Worm (Caenorhabditis elegans): ENCODE data around the gene unc-6.

The unc-6 gene

DNA sequence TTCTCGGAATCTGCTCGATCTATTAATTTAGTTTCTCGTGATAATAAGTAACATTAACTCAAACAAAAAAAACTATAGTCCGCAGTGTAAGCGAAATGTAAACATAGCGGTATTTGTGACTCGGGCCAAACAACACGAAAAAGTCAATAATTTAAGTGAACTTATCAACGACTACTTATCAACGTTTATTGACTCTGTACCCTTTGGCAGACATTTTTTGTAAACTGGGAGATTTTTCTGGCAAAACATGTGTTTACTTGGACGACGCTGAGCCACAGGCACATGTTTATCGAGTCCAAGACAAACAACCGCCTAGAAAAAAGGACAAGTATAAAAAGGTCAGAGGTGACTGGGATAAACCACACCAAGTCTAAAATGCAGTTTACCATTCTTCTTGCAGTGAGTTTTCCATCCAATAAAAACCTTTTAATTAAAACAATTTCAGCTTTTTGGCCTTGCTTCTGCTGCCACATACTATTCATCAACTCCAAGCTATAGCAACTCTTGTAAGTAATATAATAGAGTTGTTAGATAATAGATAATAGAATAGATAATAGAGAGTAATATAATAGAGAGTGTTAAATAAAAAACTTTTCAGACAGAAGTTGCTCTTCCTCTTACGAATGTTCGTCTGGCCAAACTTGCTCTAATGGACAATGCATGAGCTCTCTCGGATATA is 44.9 kb upstream of the unc-6 start, which contains the start of gene C53B7.3:
C53B7.3 (plus strand) TSS at position 362 of the 679 bp plus-strand sequence.
- TF ChIP-seq ZK546.5 (tag; optimal IDR thresholded peaks at IDR 0.05) (no peak), unc-55 (GFP tag; optimal IDR thresholded peaks at IDR 0.05) (no peak), F13H6.1 (tag; optimal IDR thresholded peaks at IDR 0.05) (peak; percentile 34)

DNA sequence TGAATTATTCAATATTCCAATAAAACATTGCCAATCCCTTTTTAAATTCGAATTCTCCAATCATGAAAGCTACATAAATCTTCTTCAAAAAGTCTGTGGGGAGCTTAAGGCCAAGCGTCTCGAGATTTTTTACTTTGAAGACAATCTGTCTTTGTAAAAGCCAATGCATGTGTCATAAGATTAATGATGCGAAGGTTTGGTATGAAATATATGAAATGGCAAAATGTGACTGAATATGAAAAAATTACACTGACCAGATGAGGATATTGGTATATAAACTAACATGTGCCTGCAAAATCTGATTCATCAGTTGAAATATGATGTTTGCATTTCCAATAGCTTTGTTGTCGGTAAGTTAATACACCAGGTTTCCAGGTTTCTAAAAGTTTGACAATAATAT is 43.5 kb upstream of the unc-6 start, which contains the start of gene C53B7.2:
C53B7.2 (plus strand) TSS at position 301 of the 400 bp plus-strand sequence.
- no peak for TF ChIP-seq mbf-1 (tag; optimal IDR thresholded peaks at IDR 0.05)
- no peak for TF ChIP-seq fos-1 (tag; optimal IDR thresholded peaks at IDR 0.05)
- TF ChIP-seq elt-3 (tag; optimal IDR thresholded peaks at IDR 0.05): no peak
- no peak for TF ChIP-seq ama-1 (optimal IDR thresholded peaks at IDR 0.05)
- TF ChIP-seq gmeb-1 (tag; optimal IDR thresholded peaks at IDR 0.05): no peak
- TF ChIP-seq mab-5 (tag; optimal IDR thresholded peaks at IDR 0.05): peak; percentile 72

DNA sequence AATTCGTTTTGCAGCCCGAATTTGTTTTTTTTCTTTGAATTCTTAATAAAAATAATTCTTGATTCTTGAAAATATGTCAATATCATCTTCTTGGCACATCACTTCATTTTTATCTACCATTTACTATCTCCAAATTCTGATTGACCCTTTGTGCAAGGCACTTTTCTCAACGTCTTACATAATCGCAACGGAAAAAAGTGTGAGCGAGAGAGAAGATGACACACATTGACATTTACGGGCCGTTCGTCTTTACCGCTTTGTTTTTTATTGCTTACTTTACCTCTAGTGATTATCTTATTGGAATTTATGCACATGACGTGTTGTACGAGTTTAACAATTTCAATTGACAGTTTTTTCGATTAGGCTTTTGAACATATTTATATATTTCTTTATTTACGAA is 40.9 kb upstream of the unc-6 start:
- TF ChIP-seq ZK546.5 (tag; optimal IDR thresholded peaks at IDR 0.05) (no peak), unc-55 (GFP tag; optimal IDR thresholded peaks at IDR 0.05) (no peak), mdl-1 (tag; optimal IDR thresholded peaks at IDR 0.05) (no peak), nhr-237 (tag; optimal IDR thresholded peaks at IDR 0.05) (no peak), mab-5 (tag; optimal IDR thresholded peaks at IDR 0.05) (no peak), skn-1 (tag; optimal IDR thresholded peaks at IDR 0.05) (no peak), F13H6.1 (tag; optimal IDR thresholded peaks at IDR 0.05) (no peak), zag-1 (tag; optimal IDR thresholded peaks at IDR 0.05) (no peak), crh-2 (tag; optimal IDR thresholded peaks at IDR 0.05) (no peak), nhr-23 (tag; optimal IDR thresholded peaks at IDR 0.05) (no peak), peb-1 (tag; optimal IDR thresholded peaks at IDR 0.05) (no peak)

DNA sequence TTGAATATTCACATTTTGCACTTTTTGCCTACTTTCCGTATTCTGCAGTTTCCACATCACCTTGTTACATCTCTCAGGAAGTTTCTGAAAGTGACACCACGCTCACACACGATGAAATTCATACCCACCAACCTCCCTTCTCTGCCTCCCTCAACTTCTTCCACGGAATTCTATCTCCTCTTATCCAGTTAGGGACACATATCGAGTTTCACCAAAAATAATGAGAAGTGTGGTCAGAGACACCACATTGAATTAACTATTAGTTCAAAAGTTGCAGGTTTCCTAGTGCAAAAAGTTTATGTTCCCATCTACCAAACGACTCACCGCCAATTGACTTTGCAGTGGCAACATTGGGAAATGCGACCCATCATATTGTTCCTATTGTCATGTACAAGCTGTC is 39.1 kb upstream of the unc-6 start:
- TF ChIP-seq lin-39 (tag; optimal IDR thresholded peaks at IDR 0.05) (no peak), nhr-25 (tag; optimal IDR thresholded peaks at IDR 0.05) (no peak), unc-39 (tag; optimal IDR thresholded peaks at IDR 0.05) (no peak), ceh-82 (tag; optimal IDR thresholded peaks at IDR 0.05) (no peak), ztf-4 (tag; optimal IDR thresholded peaks at IDR 0.05) (no peak), peb-1 (tag; optimal IDR thresholded peaks at IDR 0.05) (no peak), egl-27 (tag; optimal IDR thresholded peaks at IDR 0.05) (no peak), Y55F3AM.14 (GFP tag; optimal IDR thresholded peaks at IDR 0.05) (no peak), R02D3.7 (tag; optimal IDR thresholded peaks at IDR 0.05) (no peak), lsy-2 (tag; optimal IDR thresholded peaks at IDR 0.05) (no peak)

DNA sequence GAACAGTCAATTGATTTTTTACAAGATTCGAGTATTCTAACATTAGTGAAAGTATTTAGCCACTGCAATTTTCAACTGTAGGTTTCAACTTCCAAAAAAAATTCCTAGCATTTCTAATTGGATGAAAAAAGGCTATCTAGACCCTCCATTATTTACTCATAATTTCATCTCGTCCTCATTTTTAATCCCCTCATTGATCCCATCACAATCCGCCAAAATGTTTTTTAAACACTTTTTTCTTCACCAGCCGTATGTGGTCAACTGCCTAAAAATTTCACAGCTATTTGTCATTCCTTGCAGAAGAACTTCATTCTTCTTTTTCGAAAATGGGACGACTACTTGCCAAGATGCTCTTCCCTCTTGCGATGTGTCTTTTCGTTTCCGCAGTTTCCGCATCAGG is 36.2 kb upstream of the unc-6 start, which contains the start of gene rig-3:
rig-3 (plus strand) TSS at position 301 of the 400 bp plus-strand sequence.
- TF ChIP-seq nhr-12 (tag; optimal IDR thresholded peaks at IDR 0.05): no peak
- TF ChIP-seq nhr-21 (tag; optimal IDR thresholded peaks at IDR 0.05): no peak
- no peak for TF ChIP-seq elt-1 (tag; optimal IDR thresholded peaks at IDR 0.05)
- no peak for TF ChIP-seq sma-3 (GFP tag; optimal IDR thresholded peaks at IDR 0.05)
- TF ChIP-seq nhr-6 (tag; optimal IDR thresholded peaks at IDR 0.05): no peak
- no peak for TF ChIP-seq sma-9 (GFP tag; optimal IDR thresholded peaks at IDR 0.05)
- no peak for TF ChIP-seq sma-9 (tag; optimal IDR thresholded peaks at IDR 0.05)
- no peak for TF ChIP-seq elt-3 (tag; optimal IDR thresholded peaks at IDR 0.05)
- no peak for TF ChIP-seq aly-2 (tag; optimal IDR thresholded peaks at IDR 0.05)
- no peak for TF ChIP-seq blmp-1 (tag; optimal IDR thresholded peaks at IDR 0.05; ENCODE audit: insufficient read depth)
- TF ChIP-seq mbf-1 (tag; optimal IDR thresholded peaks at IDR 0.05): no peak
- no peak for TF ChIP-seq alr-1 (tag; optimal IDR thresholded peaks at IDR 0.05)
- no peak for TF ChIP-seq lin-11 (tag; optimal IDR thresholded peaks at IDR 0.05)
